Worm (Caenorhabditis elegans): ENCODE measurements around the gene srx-46.

- no peak for TF ChIP-seq ztf-11 (tag; optimal IDR thresholded peaks at IDR 0.05)
- TF ChIP-seq aly-2 (tag; optimal IDR thresholded peaks at IDR 0.05) = no peak
- TF ChIP-seq nhr-76 (tag; optimal IDR thresholded peaks at IDR 0.05) = no peak
- no peak for TF ChIP-seq skn-1 (tag; optimal IDR thresholded peaks at IDR 0.05)
- TF ChIP-seq ceh-9 (tag; optimal IDR thresholded peaks at IDR 0.05) = no peak
- TF ChIP-seq nhr-23 (tag; optimal IDR thresholded peaks at IDR 0.05) = no peak
These were observed 16.6 kb upstream of the srx-46 start, which contains the start of gene coq-6 for ce11 chrV:9336462-9336861.

Data from whole organism, L3 larva.